Worm (Caenorhabditis elegans): Measurements from ENCODE around the gene K08A2.2.

ce11 chrII:3000535-3001264, 9.3 kb downstream of the K08A2.2 start, which contains the start of gene lido-9:
- no peak for TF ChIP-seq mep-1 (tag; optimal IDR thresholded peaks at IDR 0.05)
- TF ChIP-seq snpc-4 (tag; optimal IDR thresholded peaks at IDR 0.05): no peak
- no peak for TF ChIP-seq ces-1 (GFP tag; optimal IDR thresholded peaks at IDR 0.05)

Measured in whole organism, mixed stage, embryonic.